Fruit fly (Drosophila melanogaster) whole organism, embryonic: Measurements from ENCODE around the gene Prp31.

ENCODE experiments used
- CG10654 ChIP-seq: fragments of 200-800 bp; sonication (Bioruptor generic); optimal IDR thresholded peaks from 2 replicates; lab custom pipeline; 2016; ENCODE audit warnings: missing biosample characterization, missing genetic modification characterization
- CG13775 ChIP-seq: fragments of 200-800 bp; sonication (Bioruptor generic); optimal IDR thresholded peaks from 3 replicates; lab custom pipeline; 2017; ENCODE audit warnings: missing biosample characterization, mild to moderate bottlenecking, missing genetic modification characterization
- CG15696 ChIP-seq: fragments of 200-800 bp; sonication (Bioruptor generic); optimal IDR thresholded peaks from 2 replicates; lab custom pipeline; 2019; ENCODE audit warnings: missing biosample characterization, mild to moderate bottlenecking, missing genetic modification characterization, moderate library complexity
- Dll ChIP-seq: fragments of 200-800 bp; sonication (Bioruptor generic); IDR thresholded peaks from 4 replicates; pipeline ENCODE4 v1.3.6; 2022; ENCODE audit warnings: missing biosample characterization, missing genetic modification characterization; ENCODE audit not compliant: partially characterized antibody
- Fer1 ChIP-seq: fragments of 200-800 bp; sonication (Bioruptor generic); optimal IDR thresholded peaks from 2 replicates; lab custom pipeline; 2017; ENCODE audit warnings: missing biosample characterization, mild to moderate bottlenecking, missing genetic modification characterization
- Sox100B ChIP-seq: fragments of 200-800 bp; sonication (Bioruptor generic); optimal IDR thresholded peaks from 3 replicates; lab custom pipeline; 2018; ENCODE audit warnings: missing biosample characterization, mild to moderate bottlenecking, missing genetic modification characterization
- ems ChIP-seq: fragments of 200-800 bp; sonication (Bioruptor generic); optimal IDR thresholded peaks from 3 replicates; lab custom pipeline; 2016; ENCODE audit warnings: missing biosample characterization, missing genetic modification characterization
- eyg ChIP-seq: fragments of 200-800 bp; sonication (Bioruptor generic); optimal IDR thresholded peaks from 3 replicates; lab custom pipeline; 2016; ENCODE audit warnings: missing biosample characterization, missing genetic modification characterization
- jing ChIP-seq: fragments of 200-800 bp; sonication (Bioruptor generic); optimal IDR thresholded peaks from 2 replicates; lab custom pipeline; 2018; ENCODE audit warnings: missing biosample characterization, mild to moderate bottlenecking, missing genetic modification characterization
- slbo ChIP-seq: fragments of 200-800 bp; sonication (Bioruptor generic); IDR thresholded peaks from 2 replicates; pipeline ENCODE4 v1.3.6; 2022; ENCODE audit warnings: missing biosample characterization, missing genetic modification characterization
- toy ChIP-seq: fragments of 200-800 bp; sonication (Bioruptor generic); IDR thresholded peaks from 2 replicates; pipeline ENCODE4 v1.3.6; 2022; ENCODE audit warnings: missing biosample characterization, missing genetic modification characterization
- ttk ChIP-seq: fragments of 200-800 bp; sonication (Bioruptor generic); IDR thresholded peaks from 2 replicates; pipeline ENCODE4 v2.1.2; 2022; ENCODE audit warnings: missing biosample characterization, missing genetic modification characterization
- zen ChIP-seq: fragments of 200-800 bp; sonication (Bioruptor generic); optimal IDR thresholded peaks from 3 replicates; lab custom pipeline; 2018; ENCODE audit warnings: missing biosample characterization, mild to moderate bottlenecking, missing genetic modification characterization, moderate library complexity

- no peak for TF ChIP-seq eyg (GFP tag; lab: Kevin White, UChicago)
- no peak for TF ChIP-seq jing (GFP tag; lab: Kevin White, UChicago)
- TF ChIP-seq CG15696 (tag; lab: Kevin White, UChicago) = no peak
- TF ChIP-seq slbo = no peak
- TF ChIP-seq ttk (GFP tag; lab: Robert Waterston, UW) = no peak
- TF ChIP-seq Dll (GFP tag; lab: Robert Waterston, UW) = peak; percentile 47; the same call in 1 of the 4 replicates
- no peak for TF ChIP-seq ems (GFP tag; lab: Kevin White, UChicago)
- TF ChIP-seq zen (tag; lab: Kevin White, UChicago) = no peak
- no peak for TF ChIP-seq CG13775 (GFP tag; lab: Kevin White, UChicago)
- TF ChIP-seq toy (GFP tag; lab: Robert Waterston, UW) = no peak
- TF ChIP-seq CG10654 (GFP tag; lab: Kevin White, UChicago) = no peak
- TF ChIP-seq Sox100B (GFP tag; lab: Kevin White, UChicago) = no peak
- TF ChIP-seq Fer1 (GFP tag; lab: Kevin White, UChicago) = no peak
Observed at dm6 chr3L:15125077-15125652, 33.7 kb upstream of the Prp31 start, which contains the start of gene CG16959.
